Worm (Caenorhabditis elegans): Measurements from ENCODE around the gene F40G9.5.

The F40G9.5 gene

DNA sequence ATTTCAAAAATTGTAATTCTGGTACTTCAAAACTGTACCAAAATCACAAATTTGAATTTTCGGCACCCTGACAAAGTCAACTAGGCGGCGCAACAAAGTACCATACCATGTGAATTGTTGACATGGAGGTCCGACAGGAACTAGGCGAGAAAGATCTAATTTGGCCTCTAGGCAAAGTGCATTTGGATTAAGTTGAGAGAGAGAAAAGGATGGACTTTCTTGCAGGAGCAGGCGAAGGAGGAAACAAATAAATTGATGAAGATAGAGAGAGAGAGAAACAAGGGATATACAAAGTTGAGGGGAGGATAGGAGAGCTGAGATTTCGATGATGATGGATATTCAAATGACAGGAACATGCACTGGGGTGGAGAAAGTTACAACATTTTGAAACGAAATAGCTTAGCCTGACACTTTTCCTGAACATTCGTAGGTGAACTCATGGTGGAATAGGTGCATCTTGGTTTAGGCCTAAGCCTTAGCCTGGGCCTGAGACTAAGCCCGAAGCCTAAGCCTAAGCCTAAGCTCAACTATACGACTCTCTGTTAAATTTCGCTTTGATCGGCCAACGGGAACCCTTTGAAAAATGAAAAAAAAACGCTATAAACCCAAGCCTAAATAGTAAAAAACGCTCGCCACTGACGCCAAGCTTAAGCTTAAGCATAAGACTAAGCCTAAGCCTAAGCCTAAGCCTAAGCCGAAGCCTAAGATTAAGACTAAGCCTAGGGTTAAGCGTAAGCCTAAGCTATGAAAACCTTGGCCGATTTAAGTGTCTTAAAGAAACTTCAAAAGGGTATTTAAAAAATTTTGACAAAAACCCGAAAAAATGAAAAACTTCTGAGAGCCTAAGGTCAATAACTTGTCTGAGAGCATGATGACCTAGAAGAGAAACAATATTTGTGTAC is 28.0 kb downstream of the F40G9.5 start:
- TF ChIP-seq unc-55 (GFP tag; optimal IDR thresholded peaks at IDR 0.05): peak; percentile 59
- TF ChIP-seq ceh-31 (tag; optimal IDR thresholded peaks at IDR 0.05): peak; percentile 31
- peak; percentile 72 for TF ChIP-seq fkh-10 (GFP tag; optimal IDR thresholded peaks at IDR 0.05)
- no peak for TF ChIP-seq dve-1 (tag; optimal IDR thresholded peaks at IDR 0.05)
- TF ChIP-seq mec-3 (tag; optimal IDR thresholded peaks at IDR 0.05; ENCODE audit: borderline replicate concordance): no peak
- no peak for TF ChIP-seq pros-1 (tag; optimal IDR thresholded peaks at IDR 0.05)
- no peak for TF ChIP-seq eyg-1 (tag; optimal IDR thresholded peaks at IDR 0.05)
- TF ChIP-seq unc-42 (tag; optimal IDR thresholded peaks at IDR 0.05): peak; percentile 95

DNA sequence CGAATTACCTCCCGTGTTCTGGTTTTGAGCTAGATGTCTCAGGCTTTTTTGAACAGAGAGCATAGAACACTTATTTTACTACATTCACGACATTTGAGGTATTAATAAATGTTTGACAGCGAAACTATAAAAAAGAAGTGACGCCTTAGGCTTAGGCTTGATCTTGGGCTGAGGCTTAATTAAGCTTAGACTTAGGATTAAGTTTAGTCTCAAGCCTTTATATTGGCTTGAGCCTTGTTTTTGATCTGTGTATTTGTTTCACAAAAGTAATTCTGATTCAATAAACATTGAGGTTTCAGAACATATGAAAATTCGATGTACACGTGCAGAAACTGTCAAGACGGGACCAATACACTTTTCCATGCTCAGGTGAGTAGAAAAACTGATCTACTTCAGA is 28.6 kb downstream of the F40G9.5 start, which contains the start of gene klp-20:
TSS of gene klp-20 (plus strand) at position 298 of the 397 bp plus-strand sequence.
- no peak for TF ChIP-seq gmeb-2 (tag; optimal IDR thresholded peaks at IDR 0.05)
- TF ChIP-seq syd-9 (tag; optimal IDR thresholded peaks at IDR 0.05): no peak

DNA sequence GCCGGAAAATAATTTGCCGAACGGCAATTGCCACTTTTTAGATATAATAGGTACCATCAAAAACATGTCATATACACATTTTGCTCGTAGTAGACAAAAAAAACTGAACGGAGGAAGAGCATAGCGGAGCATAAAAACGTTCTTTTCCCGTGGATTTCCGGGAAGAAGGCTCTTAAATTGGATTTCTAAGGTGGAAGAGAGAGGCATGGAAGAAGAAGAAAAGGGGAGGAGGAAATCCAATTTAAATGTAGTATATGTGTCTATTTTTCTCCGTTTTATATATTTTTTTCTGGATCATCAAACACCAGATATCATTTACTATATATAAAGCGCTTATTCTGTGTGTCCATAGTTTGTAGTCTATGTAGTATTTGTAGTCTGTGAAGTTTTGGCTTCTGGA is 30.3 kb downstream of the F40G9.5 start:
- TF ChIP-seq unc-42 (tag; optimal IDR thresholded peaks at IDR 0.05) (peak; percentile 65), ceh-22 (tag; optimal IDR thresholded peaks at IDR 0.05) (no peak)

DNA sequence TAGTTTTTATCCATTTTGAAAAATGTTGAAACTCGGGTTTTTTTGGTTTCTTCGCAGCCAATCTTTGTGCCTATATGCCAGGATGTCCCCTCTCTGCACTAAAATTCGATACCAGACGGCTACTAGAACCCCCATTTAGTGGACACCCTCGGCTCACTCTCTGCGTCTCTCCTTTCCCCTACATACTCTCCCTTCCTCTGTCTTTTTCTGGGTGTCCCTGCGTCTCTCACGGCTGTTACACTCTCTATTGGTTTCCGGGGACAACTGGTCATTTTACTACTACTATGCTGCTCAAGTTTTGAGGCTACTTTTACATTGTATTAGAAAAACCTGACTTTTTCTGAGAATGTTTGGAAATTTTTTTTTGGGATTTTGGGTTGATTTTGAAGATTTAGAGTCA is 39.3 kb downstream of the F40G9.5 start:
- TF ChIP-seq nfya-1 (tag; optimal IDR thresholded peaks at IDR 0.05) (peak; percentile 20), zip-5 (tag; optimal IDR thresholded peaks at IDR 0.05) (no peak), gmeb-2 (tag; optimal IDR thresholded peaks at IDR 0.05) (no peak), lin-11 (tag; optimal IDR thresholded peaks at IDR 0.05) (no peak), tbx-7 (tag; optimal IDR thresholded peaks at IDR 0.05) (no peak), lim-6 (tag; optimal IDR thresholded peaks at IDR 0.05) (no peak), hlh-6 (tag; optimal IDR thresholded peaks at IDR 0.05) (no peak), pag-3 (tag; optimal IDR thresholded peaks at IDR 0.05; ENCODE audit: borderline replicate concordance) (no peak), ahr-1 (tag; optimal IDR thresholded peaks at IDR 0.05) (no peak), ceh-48 (tag; optimal IDR thresholded peaks at IDR 0.05) (peak; percentile 6), unc-86 (tag; optimal IDR thresholded peaks at IDR 0.05) (no peak), unc-55 (GFP tag; optimal IDR thresholded peaks at IDR 0.05) (no peak), ceh-34 (tag; optimal IDR thresholded peaks at IDR 0.05) (peak; percentile 46), ceh-22 (tag; optimal IDR thresholded peaks at IDR 0.05) (no peak), F13H6.1 (tag; optimal IDR thresholded peaks at IDR 0.05) (no peak), pros-1 (tag; optimal IDR thresholded peaks at IDR 0.05) (no peak), sox-2 (GFP tag; IDR thresholded peaks at IDR 0.05) (no peak), C38D4.7 (GFP tag; optimal IDR thresholded peaks at IDR 0.05) (no peak), ceh-31 (tag; optimal IDR thresholded peaks at IDR 0.05) (peak; percentile 49), ceh-9 (tag; optimal IDR thresholded peaks at IDR 0.05) (no peak), sox-4 (tag; optimal IDR thresholded peaks at IDR 0.05) (no peak), odd-2 (tag; optimal IDR thresholded peaks at IDR 0.05) (no peak), hlh-15 (tag; optimal IDR thresholded peaks at IDR 0.05) (no peak), ztf-16 (tag; optimal IDR thresholded peaks at IDR 0.05) (no peak), ceh-19 (GFP tag; optimal IDR thresholded peaks at IDR 0.05) (no peak), unc-42 (tag; optimal IDR thresholded peaks at IDR 0.05) (peak; percentile 29), ttx-3 (tag; optimal IDR thresholded peaks at IDR 0.05) (no peak), pqm-1 (tag; optimal IDR thresholded peaks at IDR 0.05) (no peak), sdc-2 (tag; optimal IDR thresholded peaks at IDR 0.05) (no peak), nhr-11 (tag; optimal IDR thresholded peaks at IDR 0.05) (no peak)
